Fruit fly (Drosophila melanogaster): ENCODE results near the gene eIF2alpha.

DNA sequence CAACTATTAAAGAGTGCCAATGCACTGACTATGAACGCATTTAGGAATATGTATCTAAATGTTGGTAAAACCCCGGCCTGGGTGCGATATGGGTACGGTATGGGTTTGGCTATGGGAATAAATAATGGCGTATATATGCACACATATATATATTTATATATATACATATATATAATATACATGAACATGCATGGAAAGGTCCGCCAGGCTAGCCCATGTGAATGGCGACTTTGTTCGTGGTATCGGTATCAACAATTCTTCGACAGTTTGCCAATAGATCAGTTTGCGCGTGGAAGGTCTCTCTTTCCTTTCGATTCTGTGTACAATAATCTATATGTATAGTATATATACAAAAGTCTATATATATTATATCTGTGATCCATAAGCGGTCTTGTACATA is 41.6 kb downstream of the eIF2alpha start, which contains the start of gene CG4301:
- TF ChIP-seq CG4496 (GFP tag; IDR thresholded peaks at IDR 0.05), result no peak
- no peak for TF ChIP-seq EcR (GFP tag; optimal IDR thresholded peaks at IDR 0.05)
- no peak for TF ChIP-seq CG12605 (GFP tag; IDR thresholded peaks at IDR 0.05)
- no peak for TF ChIP-seq CG34367 (tag; optimal IDR thresholded peaks at IDR 0.05)
- TF ChIP-seq fd96Ca (GFP tag; IDR thresholded peaks at IDR 0.05), result no peak
- no peak for TF ChIP-seq CG17806 (tag; optimal IDR thresholded peaks at IDR 0.05)
- TF ChIP-seq gl (tag; optimal IDR thresholded peaks at IDR 0.05), result no peak
- TF ChIP-seq Pif1B (GFP tag; optimal IDR thresholded peaks at IDR 0.05), result no peak
- no peak for TF ChIP-seq CG13204 (GFP tag; optimal IDR thresholded peaks at IDR 0.05)

Data from whole organism, pupa.